Worm (Caenorhabditis elegans): Measurements from ENCODE around the gene C08E8.2.

ce11 chrV:18324525-18324924 is 31.1 kb downstream of the C08E8.2 start:
- no peak for TF ChIP-seq ama-1 (optimal IDR thresholded peaks at IDR 0.05)
- no peak for TF ChIP-seq hmbx-1 (tag; optimal IDR thresholded peaks at IDR 0.05)
- no peak for TF ChIP-seq tra-4 (tag; optimal IDR thresholded peaks at IDR 0.05)
- no peak for TF ChIP-seq pes-1 (GFP tag; IDR thresholded peaks at IDR 0.05)
- no peak for TF ChIP-seq tbx-11 (GFP tag; IDR thresholded peaks at IDR 0.05)
- no peak for TF ChIP-seq hmg-4 (GFP tag; optimal IDR thresholded peaks at IDR 0.05)
- TF ChIP-seq flt-1 (GFP tag; IDR thresholded peaks at IDR 0.05): no peak
- no peak for TF ChIP-seq aly-1 (tag; optimal IDR thresholded peaks at IDR 0.05)
- TF ChIP-seq ets-7 (tag; optimal IDR thresholded peaks at IDR 0.05): no peak
- TF ChIP-seq B0310.2 (tag; optimal IDR thresholded peaks at IDR 0.05): no peak
- TF ChIP-seq ceh-36 (tag; optimal IDR thresholded peaks at IDR 0.05): no peak

Data from whole organism, early embryonic.